Worm (Caenorhabditis elegans) whole organism, L1 larva: ENCODE results near the gene his-35.

Experiments
- C34B4.2 ChIP-seq: sonication (generic microtip); optimal IDR thresholded peaks from 2 replicates; lab custom pipeline; 2017; ENCODE audit warnings: mild to moderate bottlenecking, missing genetic modification characterization, missing compliant biosample characterization
- F16B12.6 ChIP-seq: fragments of 150-350 bp; optimal IDR thresholded peaks from 2 replicates; lab custom pipeline; 2014; ENCODE audit warnings: missing biosample characterization, missing genetic modification characterization
- blmp-1 ChIP-seq: fragments of 150-350 bp; optimal IDR thresholded peaks from 2 replicates; lab custom pipeline; 2014; ENCODE audit warnings: missing biosample characterization, missing genetic modification characterization
- ceh-8 ChIP-seq: fragments of 200-800 bp; sonication (Bioruptor generic); optimal IDR thresholded peaks from 2 replicates; lab custom pipeline; 2018; ENCODE audit warnings: mild to moderate bottlenecking, missing genetic modification characterization, moderate library complexity, missing compliant biosample characterization
- ceh-88 ChIP-seq: fragments of 200-800 bp; sonication (Bioruptor generic); IDR thresholded peaks from 2 replicates; pipeline ENCODE4 v1.3.6; 2022; ENCODE audit warnings: missing genetic modification characterization, missing compliant biosample characterization
- ceh-90 ChIP-seq: sonication (generic microtip); optimal IDR thresholded peaks from 2 replicates; lab custom pipeline; 2016; ENCODE audit warnings: missing genetic modification characterization, missing compliant biosample characterization
- ces-1 ChIP-seq: fragments of 150-350 bp; optimal IDR thresholded peaks from 2 replicates; lab custom pipeline; 2014; ENCODE audit warnings: missing biosample characterization, missing genetic modification reagents, missing genetic modification characterization
- dsc-1 ChIP-seq: sonication (generic microtip); optimal IDR thresholded peaks from 2 replicates; lab custom pipeline; 2016; ENCODE audit warnings: mild to moderate bottlenecking, missing genetic modification characterization, missing compliant biosample characterization
- efl-1 ChIP-seq, 4 experiments: fragments of 150-350 bp; optimal IDR thresholded peaks in 3 of 4; peaks in 1 of 4; 1 replicate in 1 of 4; 2 replicates in 3 of 4; lab custom pipeline; 2014; ENCODE audit warnings: missing biosample characterization in 2 of 4, missing genetic modification characterization in 2 of 4, missing genetic modification reagents in 2 of 4
- egl-13 ChIP-seq: sonication (generic microtip); optimal IDR thresholded peaks from 2 replicates; lab custom pipeline; 2016; ENCODE audit warnings: missing genotype, missing genetic modification reagents, missing genetic modification characterization, missing compliant biosample characterization
- ets-5 ChIP-seq: fragments of 200-800 bp; sonication (Bioruptor generic); IDR thresholded peaks from 2 replicates; pipeline ENCODE4 v1.3.6; 2022; ENCODE audit warnings: missing genetic modification characterization, missing compliant biosample characterization
- fkh-10 ChIP-seq: sonication (generic microtip); optimal IDR thresholded peaks from 2 replicates; lab custom pipeline; 2017; ENCODE audit warnings: missing biosample characterization, missing genetic modification reagents, missing genetic modification characterization
- grh-1 ChIP-seq: fragments of 200-800 bp; sonication (Bioruptor generic); IDR thresholded peaks from 2 replicates; pipeline ENCODE4 v1.3.6; 2022; ENCODE audit warnings: missing genetic modification reagents, missing genetic modification characterization, missing compliant biosample characterization
- hlh-17 ChIP-seq: fragments of 200-800 bp; sonication (Bioruptor generic); optimal IDR thresholded peaks from 2 replicates; lab custom pipeline; 2018; ENCODE audit warnings: missing genetic modification characterization, mild to moderate bottlenecking, missing compliant biosample characterization, moderate library complexity, borderline replicate concordance
- hlh-4 ChIP-seq: sonication (generic microtip); optimal IDR thresholded peaks from 2 replicates; lab custom pipeline; 2016; ENCODE audit warnings: mild to moderate bottlenecking, missing genetic modification characterization, missing compliant biosample characterization
- hpl-2 ChIP-seq: fragments of 150-350 bp; optimal IDR thresholded peaks from 2 replicates; lab custom pipeline; 2014; ENCODE audit warnings: missing biosample characterization, missing genetic modification reagents, missing genetic modification characterization
- irx-1 ChIP-seq: sonication (generic microtip); optimal IDR thresholded peaks from 2 replicates; lab custom pipeline; 2016; ENCODE audit warnings: missing genetic modification characterization, missing compliant biosample characterization
- isw-1 ChIP-seq: fragments of 200-800 bp; sonication (Bioruptor generic); IDR thresholded peaks from 2 replicates; pipeline ENCODE4 v1.3.6; 2022; ENCODE audit warnings: missing genetic modification characterization, missing compliant biosample characterization
- jun-1 ChIP-seq: fragments of 150-350 bp; optimal IDR thresholded peaks from 2 replicates; lab custom pipeline; 2014; ENCODE audit warnings: missing biosample characterization, missing genetic modification reagents, missing genetic modification characterization
- lin-13 ChIP-seq: fragments of 150-350 bp; optimal IDR thresholded peaks from 2 replicates; lab custom pipeline; 2014; ENCODE audit warnings: missing biosample characterization, missing genetic modification reagents, missing genetic modification characterization
- lir-3 ChIP-seq: sonication (generic microtip); optimal IDR thresholded peaks from 2 replicates; lab custom pipeline; 2016; ENCODE audit warnings: mild to moderate bottlenecking, missing genetic modification characterization, moderate library complexity, missing compliant biosample characterization; ENCODE audit not compliant: poor library complexity
- mef-2 ChIP-seq: fragments of 150-350 bp; optimal IDR thresholded peaks from 2 replicates; lab custom pipeline; 2014; ENCODE audit warnings: missing biosample characterization, missing genetic modification characterization
- nhr-11 ChIP-seq: fragments of 150-350 bp; optimal IDR thresholded peaks from 2 replicates; lab custom pipeline; 2014; ENCODE audit warnings: missing biosample characterization, missing genetic modification characterization
- nhr-12 ChIP-seq: sonication (generic microtip); optimal IDR thresholded peaks from 2 replicates; lab custom pipeline; 2017; ENCODE audit warnings: missing biosample characterization, missing genetic modification characterization
- nhr-237 ChIP-seq: fragments of 150-350 bp; optimal IDR thresholded peaks from 2 replicates; lab custom pipeline; 2014; ENCODE audit warnings: missing biosample characterization, missing genetic modification characterization
- nhr-28 ChIP-seq: fragments of 150-350 bp; optimal IDR thresholded peaks from 2 replicates; lab custom pipeline; 2014; ENCODE audit warnings: missing biosample characterization, missing genetic modification characterization
- nhr-47 ChIP-seq: sonication (generic microtip); optimal IDR thresholded peaks from 2 replicates; lab custom pipeline; 2016; ENCODE audit warnings: mild to moderate bottlenecking, missing genetic modification characterization, moderate library complexity, missing compliant biosample characterization
- nhr-77 ChIP-seq: fragments of 150-350 bp; optimal IDR thresholded peaks from 2 replicates; lab custom pipeline; 2014; ENCODE audit warnings: missing biosample characterization, missing genetic modification characterization
- nhr-85 ChIP-seq: sonication (generic microtip); peaks from one replicate; lab custom pipeline; 2016; ENCODE audit warnings: missing genetic modification characterization, inconsistent platforms, missing compliant biosample characterization
- nhr-90 ChIP-seq: sonication (generic microtip); optimal IDR thresholded peaks from 2 replicates; lab custom pipeline; 2016; ENCODE audit warnings: mild to moderate bottlenecking, missing genetic modification characterization, missing compliant biosample characterization; ENCODE audit not compliant: poor library complexity
- pag-3 ChIP-seq: sonication (generic microtip); optimal IDR thresholded peaks from 2 replicates; lab custom pipeline; 2017; ENCODE audit warnings: missing genetic modification characterization, mild to moderate bottlenecking, missing compliant biosample characterization, antibody characterized with exemption, borderline replicate concordance; ENCODE audit not compliant: insufficient read depth
- pax-3 ChIP-seq: fragments of 200-800 bp; sonication (Bioruptor generic); optimal IDR thresholded peaks from 2 replicates; lab custom pipeline; 2018; ENCODE audit warnings: mild to moderate bottlenecking, missing genetic modification characterization, moderate library complexity, missing compliant biosample characterization
- skn-1 ChIP-seq: fragments of 150-350 bp; optimal IDR thresholded peaks from 2 replicates; lab custom pipeline; 2014; ENCODE audit warnings: missing biosample characterization, missing genetic modification characterization
- snpc-4 ChIP-seq: fragments of 150-350 bp; optimal IDR thresholded peaks from 2 replicates; lab custom pipeline; 2014; ENCODE audit warnings: missing biosample characterization, missing genetic modification characterization
- snu-23 ChIP-seq: sonication (generic microtip); optimal IDR thresholded peaks from 2 replicates; lab custom pipeline; 2016; ENCODE audit warnings: missing genetic modification characterization, missing compliant biosample characterization
- sptf-1 ChIP-seq: fragments of 150-350 bp; optimal IDR thresholded peaks from 2 replicates; lab custom pipeline; 2014; ENCODE audit warnings: missing biosample characterization, missing genetic modification characterization
- sup-37 ChIP-seq: fragments of 200-800 bp; sonication (Bioruptor generic); optimal IDR thresholded peaks from 2 replicates; lab custom pipeline; 2018; ENCODE audit warnings: mild to moderate bottlenecking, missing genetic modification characterization, missing compliant biosample characterization
- unc-62 ChIP-seq: fragments of 150-350 bp; optimal IDR thresholded peaks from 2 replicates; lab custom pipeline; 2014; ENCODE audit warnings: missing biosample characterization, missing genetic modification reagents, missing genetic modification characterization
- unc-98 ChIP-seq: fragments of 200-800 bp; sonication (Bioruptor generic); IDR thresholded peaks from 2 replicates; pipeline ENCODE4 v1.3.6; 2022; ENCODE audit warnings: missing genetic modification characterization, missing compliant biosample characterization
- ztf-11 ChIP-seq, 2 experiments: sonication (generic microtip); optimal IDR thresholded peaks; 2 replicates each; lab custom pipeline; 2016 to 2017; ENCODE audit warnings: missing genetic modification characterization in 2 of 2, missing biosample characterization in 1 of 2, missing compliant biosample characterization in 1 of 2
- ztf-4 ChIP-seq: fragments of 150-350 bp; optimal IDR thresholded peaks from 2 replicates; lab custom pipeline; 2014; ENCODE audit warnings: missing biosample characterization, missing genetic modification characterization

Gene his-35

DNA sequence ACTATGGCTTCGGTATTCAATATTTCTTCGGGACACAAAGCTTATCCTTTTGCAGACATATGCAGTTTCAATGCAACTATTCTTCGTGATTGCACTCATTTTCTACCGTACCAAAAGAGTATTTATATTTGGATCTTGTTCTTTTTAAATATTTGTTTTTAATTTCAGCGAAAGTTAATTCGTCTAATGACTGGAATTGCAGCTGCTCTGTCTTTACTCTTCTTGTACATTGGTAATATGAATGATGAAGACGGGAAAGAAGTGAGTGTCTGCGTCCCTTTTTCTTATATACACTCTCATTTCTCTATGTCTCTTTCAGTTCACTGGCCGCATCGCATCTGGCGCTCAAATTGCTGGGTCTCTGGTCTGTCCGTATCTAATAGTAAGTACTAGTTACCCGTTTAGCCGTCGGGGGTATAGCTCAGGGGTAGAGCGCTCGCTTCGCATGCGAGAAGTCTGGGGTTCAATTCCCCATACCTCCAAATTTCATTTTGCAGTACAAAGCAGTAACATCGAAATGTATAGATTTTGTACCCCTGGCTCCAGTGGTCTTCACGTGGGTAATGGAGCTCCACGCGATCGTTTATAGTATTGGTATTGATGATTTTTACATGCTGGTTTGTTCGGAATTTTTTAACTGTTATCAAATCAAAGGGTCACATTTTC is 41.8 kb downstream of the his-35 start (continued):
- peak; percentile 81 for TF ChIP-seq dsc-1 (tag; lab: Kevin White, UChicago)
- peak; percentile 65 for TF ChIP-seq nhr-77 (tag; lab: Kevin White, UChicago)
- TF ChIP-seq ceh-90 (tag; lab: Kevin White, UChicago), result no peak
- no peak for TF ChIP-seq ets-5 (GFP tag; lab: Robert Waterston, UW)
- no peak for TF ChIP-seq sup-37 (GFP tag; lab: Kevin White, UChicago)
- no peak for TF ChIP-seq sptf-1 (tag; lab: Kevin White, UChicago)
- peak; percentile 64 for TF ChIP-seq pax-3 (tag; lab: Kevin White, UChicago)
- no peak for TF ChIP-seq mef-2 (tag; lab: Kevin White, UChicago)
- peak; percentile 67 for TF ChIP-seq egl-13 (tag; lab: Kevin White, UChicago)
- 0 out of 2 replicates have a peak, but pooled peaks have one; percentile 20 for TF ChIP-seq ceh-88 (GFP tag; lab: Robert Waterston, UW)
- TF ChIP-seq snpc-4 (tag; lab: Kevin White, UChicago), result peak; percentile 95
- TF ChIP-seq nhr-12 (tag; lab: Kevin White, UChicago), result no peak
- no peak for TF ChIP-seq lin-13 (GFP tag; lab: Kevin White, UChicago)
- TF ChIP-seq unc-98, result peak; percentile 43; the same call in 1 of the 2 replicates
- peak in 1 of 2 experiments; percentile 15 for TF ChIP-seq ztf-11 (tag; optimal IDR thresholded peaks at IDR 0.05; lab: Kevin White, UChicago)
- no peak for TF ChIP-seq nhr-237 (tag; lab: Kevin White, UChicago)
- peak; percentile 83 for TF ChIP-seq nhr-90
- no peak for TF ChIP-seq hpl-2 (GFP tag; lab: Kevin White, UChicago)
- TF ChIP-seq blmp-1 (tag; lab: Kevin White, UChicago), result peak; percentile 1
- peak; percentile 10 for TF ChIP-seq jun-1 (tag; lab: Kevin White, UChicago)
- no peak for TF ChIP-seq hlh-4 (tag; lab: Kevin White, UChicago)
- TF ChIP-seq skn-1 (tag; lab: Kevin White, UChicago), result peak; percentile 48
- peak; percentile 89 for TF ChIP-seq snu-23
- no peak for TF ChIP-seq pag-3 (tag; lab: Kevin White, UChicago)
- no peak for TF ChIP-seq nhr-28 (tag; lab: Kevin White, UChicago)
- TF ChIP-seq nhr-11 (tag; lab: Kevin White, UChicago), result no peak
- TF ChIP-seq C34B4.2 (tag; lab: Kevin White, UChicago), result no peak
- TF ChIP-seq grh-1 (GFP tag; lab: Robert Waterston, UW), result peak; percentile 41
- no peak for TF ChIP-seq unc-62
- peak; percentile 62 for TF ChIP-seq ceh-8 (GFP tag; lab: Kevin White, UChicago)
- TF ChIP-seq nhr-85 (tag; lab: Kevin White, UChicago), result peak; percentile 83
- TF ChIP-seq isw-1 (GFP tag; lab: Robert Waterston, UW), result peak; percentile 46
- peak; percentile 70 for TF ChIP-seq irx-1 (tag; lab: Kevin White, UChicago)

DNA sequence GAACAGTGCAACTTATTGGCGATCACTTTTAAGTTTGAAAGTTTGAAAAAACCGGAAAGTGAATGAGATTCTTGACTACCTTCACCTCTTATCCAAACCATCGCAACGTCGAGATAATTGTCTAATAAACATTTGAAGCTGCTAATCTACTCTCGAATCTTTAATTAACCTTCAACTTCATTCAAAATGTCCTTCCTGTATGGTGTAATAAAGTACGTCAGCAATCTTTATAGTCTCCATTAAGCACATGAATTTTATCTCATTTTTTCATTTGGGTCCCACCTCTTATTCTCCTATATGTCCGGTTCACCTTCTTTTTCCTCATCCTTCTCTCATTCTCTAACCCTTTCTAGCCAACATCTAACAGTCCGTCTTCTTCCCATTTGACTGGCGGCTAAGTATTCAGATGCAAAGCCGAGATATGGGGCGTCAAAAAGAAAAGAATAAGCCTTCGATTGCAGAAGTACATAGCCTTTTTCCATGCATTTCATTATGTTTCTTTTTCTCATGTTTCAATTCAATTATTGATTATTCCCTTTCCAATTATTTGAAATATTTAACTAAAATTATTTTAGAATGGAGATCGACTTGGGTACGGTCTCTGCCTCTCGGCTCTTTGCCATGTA is 44.1 kb downstream of the his-35 start, which contains the start of gene swt-5:
Gene swt-5 (plus strand): TSS at position 576 of the 626 bp plus-strand sequence.
- no peak for TF ChIP-seq ceh-8 (GFP tag; lab: Kevin White, UChicago)
- no peak for TF ChIP-seq blmp-1 (tag; lab: Kevin White, UChicago)
- no peak for TF ChIP-seq F16B12.6 (tag; lab: Kevin White, UChicago)
- TF ChIP-seq ztf-4 (tag; lab: Kevin White, UChicago), result no peak
- no peak for TF ChIP-seq nhr-47
- TF ChIP-seq fkh-10, result no peak
- TF ChIP-seq hlh-17 (GFP tag; lab: Kevin White, UChicago), result no peak
- TF ChIP-seq lir-3, result no peak
- no peak for TF ChIP-seq efl-1 (optimal IDR thresholded peaks at IDR 0.05; lab: Kevin White, UChicago)
- no peak for TF ChIP-seq efl-1 (GFP tag; optimal IDR thresholded peaks at IDR 0.05 in 1 of 2; lab: Kevin White, UChicago)
- no peak for TF ChIP-seq ces-1 (GFP tag; lab: Kevin White, UChicago)
- TF ChIP-seq, all 84 proteins: peak for 0
